Worm (Caenorhabditis elegans) whole organism, mixed stage, embryonic: ENCODE measurements around the gene flp-9.

ENCODE experiments used
- blmp-1 ChIP-seq: fragments of 150-350 bp; optimal IDR thresholded peaks from 2 replicates; lab custom pipeline; 2014; ENCODE audit warnings: missing biosample characterization, missing genetic modification characterization
- ceh-39 ChIP-seq: fragments of 150-350 bp; optimal IDR thresholded peaks from 2 replicates; lab custom pipeline; 2014; ENCODE audit warnings: missing biosample characterization, missing genetic modification characterization
- ceh-43 ChIP-seq: fragments of 200-800 bp; sonication (Bioruptor generic); optimal IDR thresholded peaks from 2 replicates; lab custom pipeline; 2018; ENCODE audit warnings: mild to moderate bottlenecking, missing genetic modification characterization, moderate library complexity, missing compliant biosample characterization
- ceh-83 ChIP-seq: fragments of 200-800 bp; sonication (Bioruptor generic); optimal IDR thresholded peaks from 2 replicates; lab custom pipeline; 2018; ENCODE audit warnings: mild to moderate bottlenecking, missing genetic modification characterization, missing compliant biosample characterization
- ces-1 ChIP-seq: fragments of 150-350 bp; optimal IDR thresholded peaks from 2 replicates; lab custom pipeline; 2014; ENCODE audit warnings: missing biosample characterization, missing genetic modification reagents, missing genetic modification characterization
- drap-1 ChIP-seq: fragments of 200-800 bp; sonication (Bioruptor generic); optimal IDR thresholded peaks from 3 replicates; lab custom pipeline; 2018; ENCODE audit warnings: mild to moderate bottlenecking, missing genetic modification characterization, missing compliant biosample characterization
- elt-1 ChIP-seq: sonication (generic microtip); optimal IDR thresholded peaks from 2 replicates; lab custom pipeline; 2017; ENCODE audit warnings: missing genetic modification characterization, mild to moderate bottlenecking, missing compliant biosample characterization, antibody characterized with exemption, moderate library complexity, borderline replicate concordance; ENCODE audit not compliant: insufficient read depth
- elt-3 ChIP-seq: fragments of 150-350 bp; optimal IDR thresholded peaks from 2 replicates; lab custom pipeline; 2014; ENCODE audit warnings: missing biosample characterization, missing genetic modification characterization
- flh-1 ChIP-seq: fragments of 200-800 bp; sonication (Bioruptor generic); optimal IDR thresholded peaks from 2 replicates; lab custom pipeline; 2018; ENCODE audit warnings: mild to moderate bottlenecking, missing genetic modification characterization, moderate library complexity, missing compliant biosample characterization
- ham-2 ChIP-seq: fragments of 200-800 bp; sonication (Bioruptor generic); optimal IDR thresholded peaks from 2 replicates; lab custom pipeline; 2018; ENCODE audit warnings: mild to moderate bottlenecking, missing genetic modification characterization, missing compliant biosample characterization
- hlh-1 ChIP-seq: fragments of 150-350 bp; optimal IDR thresholded peaks from 2 replicates; lab custom pipeline; 2014; ENCODE audit warnings: missing biosample characterization, missing genetic modification reagents, missing genetic modification characterization
- lin-13 ChIP-seq: fragments of 150-350 bp; optimal IDR thresholded peaks from 2 replicates; lab custom pipeline; 2014; ENCODE audit warnings: missing biosample characterization, missing genetic modification characterization
- lin-32 ChIP-seq: fragments of 200-800 bp; sonication (Bioruptor generic); optimal IDR thresholded peaks from 2 replicates; lab custom pipeline; 2018; ENCODE audit warnings: mild to moderate bottlenecking, missing genetic modification characterization, missing compliant biosample characterization
- lsy-2 ChIP-seq: fragments of 150-350 bp; optimal IDR thresholded peaks from 2 replicates; lab custom pipeline; 2014; ENCODE audit warnings: missing biosample characterization, missing genetic modification characterization
- mab-5 ChIP-seq: fragments of 150-350 bp; optimal IDR thresholded peaks from 2 replicates; lab custom pipeline; 2014; ENCODE audit warnings: missing biosample characterization, missing genetic modification characterization
- mep-1 ChIP-seq: fragments of 150-350 bp; optimal IDR thresholded peaks from 2 replicates; lab custom pipeline; 2017; ENCODE audit warnings: missing biosample characterization, missing genetic modification reagents, missing genetic modification characterization, inconsistent platforms
- mls-2 ChIP-seq: sonication (generic microtip); optimal IDR thresholded peaks from 2 replicates; lab custom pipeline; 2016; ENCODE audit warnings: mild to moderate bottlenecking, missing genetic modification characterization, moderate library complexity, missing compliant biosample characterization
- nhr-12 ChIP-seq: fragments of 150-350 bp; optimal IDR thresholded peaks from 2 replicates; lab custom pipeline; 2014; ENCODE audit warnings: missing biosample characterization, missing genetic modification characterization
- nhr-2 ChIP-seq: fragments of 150-350 bp; optimal IDR thresholded peaks from 2 replicates; lab custom pipeline; 2014; ENCODE audit warnings: missing biosample characterization, missing genetic modification characterization
- nhr-237 ChIP-seq: fragments of 150-350 bp; optimal IDR thresholded peaks from 2 replicates; lab custom pipeline; 2014; ENCODE audit warnings: missing biosample characterization, missing genetic modification characterization
- nhr-28 ChIP-seq: fragments of 150-350 bp; optimal IDR thresholded peaks from 2 replicates; lab custom pipeline; 2014; ENCODE audit warnings: missing biosample characterization, missing genetic modification characterization
- nhr-76 ChIP-seq: sonication (generic microtip); optimal IDR thresholded peaks from 2 replicates; lab custom pipeline; 2017; ENCODE audit warnings: missing biosample characterization, missing genetic modification characterization
- pha-4 ChIP-seq: fragments of 150-350 bp; optimal IDR thresholded peaks from 2 replicates; lab custom pipeline; 2018; ENCODE audit warnings: missing biosample characterization, missing genetic modification reagents, missing genetic modification characterization
- sem-2 ChIP-seq: fragments of 200-800 bp; sonication (Bioruptor generic); optimal IDR thresholded peaks from 2 replicates; lab custom pipeline; 2018; ENCODE audit warnings: mild to moderate bottlenecking, missing genetic modification characterization, missing compliant biosample characterization
- snpc-4 ChIP-seq: fragments of 150-350 bp; optimal IDR thresholded peaks from 2 replicates; lab custom pipeline; 2014; ENCODE audit warnings: missing biosample characterization, missing genetic modification characterization
- sptf-1 ChIP-seq: sonication (generic microtip); optimal IDR thresholded peaks from 2 replicates; lab custom pipeline; 2017; ENCODE audit warnings: mild to moderate bottlenecking, missing genetic modification characterization, moderate library complexity, missing compliant biosample characterization
- tbx-8 ChIP-seq: fragments of 200-800 bp; sonication (Bioruptor generic); optimal IDR thresholded peaks from 2 replicates; lab custom pipeline; 2018; ENCODE audit warnings: mild to moderate bottlenecking, missing genetic modification characterization, moderate library complexity, missing compliant biosample characterization
- unc-120 ChIP-seq: sonication (generic microtip); optimal IDR thresholded peaks from 2 replicates; lab custom pipeline; 2017; ENCODE audit warnings: missing genetic modification characterization, missing compliant biosample characterization; ENCODE audit not compliant: poor library complexity, severe bottlenecking
- unc-39 ChIP-seq: fragments of 150-350 bp; optimal IDR thresholded peaks from 2 replicates; lab custom pipeline; 2014; ENCODE audit warnings: missing biosample characterization, missing genetic modification characterization
- unc-62 ChIP-seq: fragments of 150-350 bp; optimal IDR thresholded peaks from 2 replicates; lab custom pipeline; 2014; ENCODE audit warnings: missing biosample characterization, missing genetic modification reagents, missing genetic modification characterization
- zip-8 ChIP-seq: fragments of 150-350 bp; optimal IDR thresholded peaks from 2 replicates; lab custom pipeline; 2014; ENCODE audit warnings: missing biosample characterization, missing genetic modification characterization

The flp-9 gene

ce11 chrIV:12721106-12721505, 36.3 kb downstream of the flp-9 start, which contains the start of gene T23F6.2:
T23F6.2 (plus strand) TSS chrIV:12721356.
- TF ChIP-seq elt-1 (peak; percentile 47), nhr-28 (tag; lab: Kevin White, UChicago) (no peak)

- no peak for TF ChIP-seq nhr-76 (tag; lab: Kevin White, UChicago)
- TF ChIP-seq unc-39 (tag; lab: Kevin White, UChicago), result no peak
- TF ChIP-seq mep-1 (tag; lab: Kevin White, UChicago), result no peak
- TF ChIP-seq ceh-43, result no peak
- TF ChIP-seq nhr-28 (tag; lab: Kevin White, UChicago), result no peak
- no peak for TF ChIP-seq elt-3 (tag; lab: Kevin White, UChicago)
- TF ChIP-seq sem-2 (GFP tag; lab: Kevin White, UChicago), result no peak
- no peak for TF ChIP-seq lin-32 (GFP tag; lab: Kevin White, UChicago)
- TF ChIP-seq nhr-237, result no peak
- TF ChIP-seq nhr-12 (tag; lab: Kevin White, UChicago), result no peak
- no peak for TF ChIP-seq lin-13 (tag; lab: Kevin White, UChicago)
- TF ChIP-seq mls-2 (tag; lab: Kevin White, UChicago), result no peak
- TF ChIP-seq hlh-1 (tag; lab: Kevin White, UChicago), result no peak
- no peak for TF ChIP-seq snpc-4 (tag; lab: Kevin White, UChicago)
- no peak for TF ChIP-seq drap-1 (GFP tag; lab: Kevin White, UChicago)
- no peak for TF ChIP-seq ham-2 (GFP tag; lab: Kevin White, UChicago)
Measured at ce11 chrIV:12719664-12720063, 37.7 kb downstream of the flp-9 start, which contains the start of gene idpp-7. idpp-7 (plus strand) TSS chrIV:12719964.

- TF ChIP-seq ceh-39 (tag; lab: Kevin White, UChicago), result no peak
- no peak for TF ChIP-seq elt-3 (tag; lab: Kevin White, UChicago)
- no peak for TF ChIP-seq unc-39 (tag; lab: Kevin White, UChicago)
- TF ChIP-seq ham-2 (GFP tag; lab: Kevin White, UChicago), result no peak
- no peak for TF ChIP-seq mep-1 (tag; lab: Kevin White, UChicago)
- TF ChIP-seq elt-1, result no peak
- TF ChIP-seq pha-4, result no peak
- TF ChIP-seq nhr-76 (tag; lab: Kevin White, UChicago), result no peak
- no peak for TF ChIP-seq sptf-1 (tag; lab: Kevin White, UChicago)
- no peak for TF ChIP-seq ces-1 (GFP tag; lab: Kevin White, UChicago)
- no peak for TF ChIP-seq drap-1 (GFP tag; lab: Kevin White, UChicago)
- TF ChIP-seq blmp-1, result no peak
- TF ChIP-seq unc-120 (tag; lab: Kevin White, UChicago), result no peak
- no peak for TF ChIP-seq tbx-8
- TF ChIP-seq flh-1 (GFP tag; lab: Kevin White, UChicago), result no peak
- TF ChIP-seq snpc-4 (tag; lab: Kevin White, UChicago), result no peak
- TF ChIP-seq mab-5 (tag; lab: Kevin White, UChicago), result no peak
- no peak for TF ChIP-seq zip-8 (tag; lab: Kevin White, UChicago)
- TF ChIP-seq nhr-2 (tag; lab: Kevin White, UChicago), result no peak
Measured at ce11 chrIV:12717531-12717930, 39.8 kb downstream of the flp-9 start, which contains the start of gene C27D8.1. C27D8.1 (plus strand) TSS chrIV:12717831.

ce11 chrIV:12715947-12716382, 41.4 kb downstream of the flp-9 start:
- TF ChIP-seq lin-13 (tag; lab: Kevin White, UChicago) (no peak), elt-3 (tag; lab: Kevin White, UChicago) (peak; percentile 89)

- TF ChIP-seq nhr-12 (tag; lab: Kevin White, UChicago) (no peak), drap-1 (GFP tag; lab: Kevin White, UChicago) (no peak), unc-62 (no peak), nhr-237 (no peak), nhr-76 (tag; lab: Kevin White, UChicago) (no peak), flh-1 (GFP tag; lab: Kevin White, UChicago) (no peak), sptf-1 (tag; lab: Kevin White, UChicago) (no peak), ceh-43 (no peak), lin-13 (tag; lab: Kevin White, UChicago) (no peak), tbx-8 (no peak), ceh-83 (GFP tag; lab: Kevin White, UChicago) (no peak), sem-2 (GFP tag; lab: Kevin White, UChicago) (no peak), lsy-2 (no peak), mep-1 (tag; lab: Kevin White, UChicago) (no peak)
- TF ChIP-seq, all 35 proteins: peak for 0
Measured at ce11 chrIV:12711644-12712043, 45.7 kb downstream of the flp-9 start, which contains the start of gene C27D8.3. C27D8.3 (minus strand) TSS chrIV:12711744.
